Fruit fly (Drosophila melanogaster): ENCODE results near the gene CG34148.

Gene CG34148

DNA sequence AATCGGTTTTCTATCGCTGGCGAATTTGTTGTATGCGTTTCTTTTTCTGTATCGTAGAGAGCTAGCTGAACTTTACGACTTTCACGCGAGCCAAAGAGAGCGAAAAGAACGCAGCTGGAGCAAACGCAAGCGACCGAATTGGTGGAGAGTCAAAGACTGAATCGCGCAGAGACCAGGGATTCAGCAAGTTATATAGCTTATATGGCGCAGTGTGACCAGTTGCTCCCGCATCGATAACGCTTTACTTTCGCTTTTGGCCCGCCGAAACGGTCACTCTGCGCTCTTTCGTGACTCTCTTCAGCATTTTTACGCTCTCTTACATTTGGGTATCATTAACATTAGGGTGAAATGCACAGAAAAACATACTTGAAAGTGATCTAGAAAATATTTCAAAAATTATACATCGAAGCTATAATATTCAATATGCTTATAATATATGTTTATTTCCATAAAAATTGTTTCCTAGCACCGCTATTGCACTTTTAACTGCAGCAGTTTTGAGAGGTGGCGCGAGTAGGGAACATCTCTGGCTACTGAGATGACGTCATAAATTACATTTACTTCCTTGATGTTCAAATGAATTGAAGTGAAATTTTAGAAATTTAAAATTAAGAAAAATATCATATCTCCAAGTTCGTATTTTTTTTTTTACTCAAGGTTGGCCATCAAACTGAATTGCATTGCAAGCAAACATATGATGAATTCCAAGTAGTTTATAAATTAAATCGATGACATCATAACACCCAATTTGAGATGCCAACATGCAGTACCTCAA lies 22.2 kb downstream of the CG34148 start, which contains the start of gene glec:
Gene glec, minus strand, starts transcription at position 169 of the 775 bp plus-strand sequence.
- TF ChIP-seq Hr96 (GFP tag; optimal IDR thresholded peaks at IDR 0.05) (peak; percentile 54), kay (GFP tag; ENCODE audit: borderline replicate concordance) (peak; percentile 86), tj (GFP tag; optimal IDR thresholded peaks at IDR 0.05) (peak; percentile 47), cic (GFP tag; optimal IDR thresholded peaks at IDR 0.05) (peak; percentile 42), ovo (GFP tag; optimal IDR thresholded peaks at IDR 0.05) (peak; percentile 28), Crg-1 (GFP tag; optimal IDR thresholded peaks at IDR 0.05) (no peak), bab1 (GFP tag; optimal IDR thresholded peaks at IDR 0.05) (peak; percentile 49), CG14711 (tag; optimal IDR thresholded peaks at IDR 0.05) (peak; percentile 2), CG5204 (GFP tag; optimal IDR thresholded peaks at IDR 0.05) (peak; percentile 68), cnc (optimal IDR thresholded peaks at IDR 0.05) (no peak), CG11617 (GFP tag; optimal IDR thresholded peaks at IDR 0.05) (peak; percentile 50), toe (GFP tag; optimal IDR thresholded peaks at IDR 0.05) (peak; percentile 55), CG7045 (GFP tag; optimal IDR thresholded peaks at IDR 0.05) (no peak), CG7101 (tag; optimal IDR thresholded peaks at IDR 0.05) (peak; percentile 13), pad (GFP tag; optimal IDR thresholded peaks at IDR 0.05) (no peak), CG1620 (GFP tag; optimal IDR thresholded peaks at IDR 0.05) (peak; percentile 59), CG12768 (GFP tag; optimal IDR thresholded peaks at IDR 0.05) (peak; percentile 1), Mnt (GFP tag; optimal IDR thresholded peaks at IDR 0.05) (peak; percentile 49), CG33017 (tag; optimal IDR thresholded peaks at IDR 0.05) (peak; percentile 47), Clk (GFP tag; optimal IDR thresholded peaks at IDR 0.05) (no peak)

DNA sequence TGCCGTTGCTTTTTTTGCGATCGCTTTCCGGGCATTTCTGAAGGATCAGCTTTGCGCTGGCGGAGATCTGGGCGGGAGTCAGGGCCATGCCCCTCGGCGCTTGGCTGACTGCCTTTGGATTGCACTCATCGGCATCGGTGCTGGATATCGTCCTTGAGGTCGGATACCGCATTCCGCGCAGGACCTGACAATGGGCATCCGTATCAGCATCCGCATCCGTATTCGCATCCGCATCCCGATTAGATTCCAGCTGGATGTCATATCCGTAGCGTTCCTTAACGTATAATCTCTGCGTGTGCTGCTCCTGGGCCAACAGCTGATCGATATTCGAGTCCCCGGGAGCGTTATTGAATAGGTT lies 23.0 kb downstream of the CG34148 start:
- no peak for TF ChIP-seq cnc (optimal IDR thresholded peaks at IDR 0.05)
- no peak for TF ChIP-seq CG14711 (tag; optimal IDR thresholded peaks at IDR 0.05)
- no peak for TF ChIP-seq kay (GFP tag; ENCODE audit: borderline replicate concordance)
- TF ChIP-seq Mnt (GFP tag; optimal IDR thresholded peaks at IDR 0.05), result no peak
- TF ChIP-seq tj (GFP tag; optimal IDR thresholded peaks at IDR 0.05), result no peak
- TF ChIP-seq bab1 (GFP tag; optimal IDR thresholded peaks at IDR 0.05), result no peak
- TF ChIP-seq cic (GFP tag; optimal IDR thresholded peaks at IDR 0.05), result no peak
- no peak for TF ChIP-seq CG33017 (tag; optimal IDR thresholded peaks at IDR 0.05)
- no peak for TF ChIP-seq CG12768 (GFP tag; optimal IDR thresholded peaks at IDR 0.05)

DNA sequence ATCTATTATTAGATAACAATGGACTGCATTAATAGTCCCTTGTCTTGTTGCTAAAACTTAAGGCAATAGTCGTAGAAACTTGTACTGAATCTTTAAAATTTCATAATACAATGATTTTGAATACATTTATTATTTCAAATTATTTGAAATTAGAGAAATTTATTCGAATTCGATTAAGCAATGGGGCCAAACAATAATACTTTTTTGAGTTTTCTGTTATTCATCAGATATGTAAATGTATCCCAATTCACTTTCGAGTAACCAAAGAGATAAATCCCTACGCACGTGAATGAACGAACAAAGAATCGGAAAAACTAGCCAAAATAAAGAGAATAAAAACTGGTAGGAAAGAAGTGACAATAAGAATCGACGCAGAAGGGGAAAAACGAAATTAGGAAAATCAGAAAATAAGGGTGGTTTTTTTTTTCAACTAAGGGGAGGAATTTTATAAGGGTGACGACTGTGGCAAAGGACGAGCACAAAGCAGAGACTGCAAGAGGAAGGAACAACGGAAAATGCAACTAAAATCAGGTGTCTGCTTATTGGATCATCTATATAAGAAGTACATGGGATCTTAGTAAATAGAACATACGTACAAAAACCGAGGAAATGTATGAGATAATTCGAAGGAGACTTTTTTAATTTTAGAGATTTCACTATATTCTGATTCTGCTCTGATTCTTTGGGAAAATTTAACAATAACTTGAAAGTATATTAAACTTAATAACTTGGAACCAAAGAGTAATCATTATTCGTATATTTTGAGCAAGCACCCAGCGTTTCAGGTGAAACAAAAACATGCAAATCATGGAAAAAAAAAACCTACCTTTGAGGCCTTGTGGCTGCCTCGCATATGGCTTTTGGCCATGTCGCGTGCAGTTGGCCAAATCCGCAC lies 23.7 kb downstream of the CG34148 start:
- TF ChIP-seq kay (GFP tag; ENCODE audit: borderline replicate concordance), result peak; percentile 79
- TF ChIP-seq toe (GFP tag; optimal IDR thresholded peaks at IDR 0.05), result no peak

DNA sequence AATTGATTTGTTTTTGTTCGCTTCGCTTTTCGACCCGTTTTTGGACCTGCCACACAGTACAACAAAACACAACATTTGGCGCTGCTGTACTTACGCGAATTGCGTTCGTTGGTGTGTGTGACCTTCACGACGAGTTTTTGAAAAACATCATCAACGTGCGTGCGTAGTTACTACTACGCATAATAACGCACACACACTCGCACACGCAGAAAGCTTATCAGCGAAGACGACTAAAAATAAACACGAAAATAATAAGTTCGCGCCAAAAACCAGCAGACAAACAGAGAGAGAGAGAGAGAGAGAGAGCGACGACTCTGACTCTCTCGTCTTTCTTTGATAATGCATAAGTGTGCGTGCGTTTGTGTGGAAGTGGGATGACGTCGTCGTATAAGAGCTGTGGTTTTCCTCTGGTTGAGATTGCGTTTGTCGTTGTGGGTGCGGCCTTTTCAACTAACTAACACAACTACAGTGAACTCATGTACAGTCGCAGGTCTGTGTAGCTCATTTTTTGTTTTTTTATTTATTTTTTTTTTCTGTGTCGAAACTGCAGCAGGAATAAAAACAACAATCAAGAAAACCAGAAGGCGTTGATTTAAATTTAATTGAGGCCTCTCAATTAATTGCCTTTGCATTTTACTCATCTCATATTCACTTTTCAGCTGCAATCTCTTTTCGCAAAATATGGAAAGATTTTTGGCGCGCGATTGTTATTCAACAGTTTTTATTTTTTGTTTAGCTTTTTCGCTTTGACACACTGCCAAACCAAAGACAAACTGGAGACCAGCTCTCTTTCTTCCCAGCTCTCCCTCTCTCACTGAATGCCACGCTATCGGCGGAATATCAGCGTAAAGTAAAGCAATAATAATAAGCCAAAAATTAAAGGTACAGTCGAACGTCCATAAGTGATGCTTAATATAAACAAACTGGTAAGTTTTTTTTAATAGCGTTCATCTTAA lies 24.6 kb downstream of the CG34148 start:
- TF ChIP-seq CG14711 (tag; optimal IDR thresholded peaks at IDR 0.05) (peak; percentile 9), CG12768 (GFP tag; optimal IDR thresholded peaks at IDR 0.05) (peak; percentile 90), cic (GFP tag; optimal IDR thresholded peaks at IDR 0.05) (peak; percentile 83), cnc (optimal IDR thresholded peaks at IDR 0.05) (no peak), ovo (GFP tag; optimal IDR thresholded peaks at IDR 0.05) (peak; percentile 39), bab1 (GFP tag; optimal IDR thresholded peaks at IDR 0.05) (no peak), Clk (GFP tag; optimal IDR thresholded peaks at IDR 0.05) (peak; percentile 7), pad (GFP tag; optimal IDR thresholded peaks at IDR 0.05) (no peak), toe (GFP tag; optimal IDR thresholded peaks at IDR 0.05) (peak; percentile 16), CG7045 (GFP tag; optimal IDR thresholded peaks at IDR 0.05) (peak; percentile 49), CG1620 (GFP tag; optimal IDR thresholded peaks at IDR 0.05) (no peak), CG5204 (GFP tag; optimal IDR thresholded peaks at IDR 0.05) (no peak), CG33017 (tag; optimal IDR thresholded peaks at IDR 0.05) (peak; percentile 53), Mnt (GFP tag; optimal IDR thresholded peaks at IDR 0.05) (peak; percentile 35), CG11617 (GFP tag; optimal IDR thresholded peaks at IDR 0.05) (peak; percentile 31), Crg-1 (GFP tag; optimal IDR thresholded peaks at IDR 0.05) (no peak), tj (GFP tag; optimal IDR thresholded peaks at IDR 0.05) (peak; percentile 55), CG7101 (tag; optimal IDR thresholded peaks at IDR 0.05) (peak; percentile 17), kay (GFP tag; ENCODE audit: borderline replicate concordance) (peak; percentile 58), Hr96 (GFP tag; optimal IDR thresholded peaks at IDR 0.05) (no peak)

DNA sequence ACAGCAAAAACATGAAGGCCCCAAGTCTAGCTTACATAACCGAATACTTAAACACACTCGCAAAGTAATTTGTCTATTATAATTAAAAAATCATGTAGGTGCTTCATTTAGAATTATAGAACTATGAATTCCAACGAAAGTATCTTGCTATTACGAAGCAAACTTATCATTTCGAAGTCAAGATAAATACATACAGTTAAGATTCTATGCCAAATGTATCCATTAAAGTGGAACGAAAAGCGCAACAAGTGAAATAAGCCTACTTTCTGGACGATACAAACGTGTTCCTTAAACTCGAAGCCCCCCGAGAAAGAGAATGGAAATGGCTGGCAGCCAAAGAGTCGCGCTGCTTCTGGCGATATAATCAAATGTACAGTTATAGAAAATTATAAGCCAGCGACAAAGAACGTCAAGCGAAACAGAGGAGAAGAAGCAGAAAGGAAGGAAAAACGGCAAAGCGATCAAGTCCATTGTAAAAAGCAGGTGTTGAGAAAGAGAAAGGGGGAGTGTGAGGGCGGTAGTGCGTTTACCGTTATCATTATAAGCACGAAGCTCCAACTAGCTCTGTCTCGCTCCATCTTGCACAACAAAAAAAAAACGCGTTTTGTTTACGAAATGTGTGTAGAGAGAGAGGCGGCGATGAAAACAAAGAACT lies 25.8 kb downstream of the CG34148 start:
- TF ChIP-seq Crg-1 (GFP tag; optimal IDR thresholded peaks at IDR 0.05) (no peak), CG33017 (tag; optimal IDR thresholded peaks at IDR 0.05) (no peak), Mnt (GFP tag; optimal IDR thresholded peaks at IDR 0.05) (no peak), cic (GFP tag; optimal IDR thresholded peaks at IDR 0.05) (no peak), ovo (GFP tag; optimal IDR thresholded peaks at IDR 0.05) (peak; percentile 88), CG1620 (GFP tag; optimal IDR thresholded peaks at IDR 0.05) (no peak), kay (GFP tag; ENCODE audit: borderline replicate concordance) (no peak), pad (GFP tag; optimal IDR thresholded peaks at IDR 0.05) (peak; percentile 71), CG12768 (GFP tag; optimal IDR thresholded peaks at IDR 0.05) (no peak), Hr96 (GFP tag; optimal IDR thresholded peaks at IDR 0.05) (no peak), bab1 (GFP tag; optimal IDR thresholded peaks at IDR 0.05) (peak; percentile 41), CG14711 (tag; optimal IDR thresholded peaks at IDR 0.05) (peak; percentile 41), CG7101 (tag; optimal IDR thresholded peaks at IDR 0.05) (peak; percentile 13)
